Worm (Caenorhabditis elegans) whole organism, L2 larva: ENCODE results near the gene rab-35.

ENCODE experiments used
- R02D3.7 ChIP-seq: fragments of 150-350 bp; optimal IDR thresholded peaks from 2 replicates; lab custom pipeline; 2014; ENCODE audit warnings: missing biosample characterization, missing genetic modification characterization
- aly-2 ChIP-seq: fragments of 150-350 bp; optimal IDR thresholded peaks from 2 replicates; lab custom pipeline; 2014; ENCODE audit warnings: missing biosample characterization, missing genetic modification characterization
- dmd-4 ChIP-seq: sonication (generic microtip); optimal IDR thresholded peaks from 2 replicates; lab custom pipeline; 2017; ENCODE audit warnings: missing biosample characterization, missing genetic modification characterization
- nhr-11 ChIP-seq: fragments of 150-350 bp; optimal IDR thresholded peaks from 2 replicates; lab custom pipeline; 2014; ENCODE audit warnings: missing biosample characterization, missing genetic modification characterization
- nhr-12 ChIP-seq: fragments of 150-350 bp; optimal IDR thresholded peaks from 2 replicates; lab custom pipeline; 2014; ENCODE audit warnings: missing biosample characterization, missing genetic modification characterization
- nhr-237 ChIP-seq: fragments of 150-350 bp; optimal IDR thresholded peaks from 2 replicates; lab custom pipeline; 2014; ENCODE audit warnings: missing biosample characterization, missing genetic modification characterization
- nhr-6 ChIP-seq: fragments of 150-350 bp; optimal IDR thresholded peaks from 2 replicates; lab custom pipeline; 2014; ENCODE audit warnings: missing biosample characterization, missing genetic modification characterization
- nhr-77 ChIP-seq: fragments of 150-350 bp; optimal IDR thresholded peaks from 2 replicates; lab custom pipeline; 2014; ENCODE audit warnings: missing biosample characterization, missing genetic modification characterization
- skn-1 ChIP-seq: sonication (generic microtip); optimal IDR thresholded peaks from 2 replicates; lab custom pipeline; 2017; ENCODE audit warnings: missing biosample characterization, missing genetic modification characterization
- unc-62 ChIP-seq: fragments of 150-350 bp; optimal IDR thresholded peaks from 2 replicates; lab custom pipeline; 2014; ENCODE audit warnings: missing biosample characterization, missing genetic modification reagents, missing genetic modification characterization
- ztf-4 ChIP-seq: fragments of 150-350 bp; optimal IDR thresholded peaks from 2 replicates; lab custom pipeline; 2014; ENCODE audit warnings: missing biosample characterization, missing genetic modification characterization

ce11 chrIII:11336072-11336471, 24.7 kb upstream of the rab-35 start:
- TF ChIP-seq nhr-77 (tag; lab: Kevin White, UChicago) (no peak), ztf-4 (no peak), nhr-11 (tag; lab: Kevin White, UChicago) (no peak), nhr-12 (tag; lab: Kevin White, UChicago) (no peak), aly-2 (tag; lab: Kevin White, UChicago) (no peak), skn-1 (no peak), nhr-237 (no peak), nhr-6 (tag; lab: Kevin White, UChicago) (no peak), R02D3.7 (tag; lab: Kevin White, UChicago) (no peak), unc-62 (GFP tag; lab: Kevin White, UChicago) (no peak), dmd-4 (tag; lab: Kevin White, UChicago) (no peak)
